Worm (Caenorhabditis elegans) whole organism, mixed stage, embryonic: ENCODE data around the gene F54C9.14.

ENCODE experiments used
- ceh-43 ChIP-seq: fragments of 200-800 bp; sonication (Bioruptor generic); optimal IDR thresholded peaks from 2 replicates; lab custom pipeline; 2018; ENCODE audit warnings: mild to moderate bottlenecking, missing genetic modification characterization, moderate library complexity, missing compliant biosample characterization
- elt-1 ChIP-seq: sonication (generic microtip); optimal IDR thresholded peaks from 2 replicates; lab custom pipeline; 2017; ENCODE audit warnings: missing genetic modification characterization, mild to moderate bottlenecking, missing compliant biosample characterization, antibody characterized with exemption, moderate library complexity, borderline replicate concordance; ENCODE audit not compliant: insufficient read depth
- flh-1 ChIP-seq: fragments of 200-800 bp; sonication (Bioruptor generic); optimal IDR thresholded peaks from 2 replicates; lab custom pipeline; 2018; ENCODE audit warnings: mild to moderate bottlenecking, missing genetic modification characterization, moderate library complexity, missing compliant biosample characterization
- lin-13 ChIP-seq: fragments of 150-350 bp; optimal IDR thresholded peaks from 2 replicates; lab custom pipeline; 2014; ENCODE audit warnings: missing biosample characterization, missing genetic modification characterization
- lsy-2 ChIP-seq: fragments of 150-350 bp; optimal IDR thresholded peaks from 2 replicates; lab custom pipeline; 2014; ENCODE audit warnings: missing biosample characterization, missing genetic modification characterization
- mab-5 ChIP-seq: fragments of 150-350 bp; optimal IDR thresholded peaks from 2 replicates; lab custom pipeline; 2014; ENCODE audit warnings: missing biosample characterization, missing genetic modification characterization
- nhr-237 ChIP-seq: fragments of 150-350 bp; optimal IDR thresholded peaks from 2 replicates; lab custom pipeline; 2014; ENCODE audit warnings: missing biosample characterization, missing genetic modification characterization
- nhr-76 ChIP-seq: sonication (generic microtip); optimal IDR thresholded peaks from 2 replicates; lab custom pipeline; 2017; ENCODE audit warnings: missing biosample characterization, missing genetic modification characterization
- pha-4 ChIP-seq: fragments of 150-350 bp; optimal IDR thresholded peaks from 2 replicates; lab custom pipeline; 2018; ENCODE audit warnings: missing biosample characterization, missing genetic modification reagents, missing genetic modification characterization
- unc-120 ChIP-seq: sonication (generic microtip); optimal IDR thresholded peaks from 2 replicates; lab custom pipeline; 2017; ENCODE audit warnings: missing genetic modification characterization, missing compliant biosample characterization; ENCODE audit not compliant: poor library complexity, severe bottlenecking
- unc-39 ChIP-seq: fragments of 150-350 bp; optimal IDR thresholded peaks from 2 replicates; lab custom pipeline; 2014; ENCODE audit warnings: missing biosample characterization, missing genetic modification characterization
- ztf-11 ChIP-seq: fragments of 150-350 bp; optimal IDR thresholded peaks from 2 replicates; lab custom pipeline; 2014; ENCODE audit warnings: missing biosample characterization, missing genetic modification characterization

ce11 chrII:8568234-8568969 lies 6.3 kb downstream of the F54C9.14 start:
- TF ChIP-seq unc-120 (tag; lab: Kevin White, UChicago) = no peak
- no peak for TF ChIP-seq mab-5 (tag; lab: Kevin White, UChicago)
- TF ChIP-seq ceh-43 = no peak
- no peak for TF ChIP-seq flh-1
- no peak for TF ChIP-seq lsy-2 (tag; lab: Kevin White, UChicago)
- no peak for TF ChIP-seq pha-4 (tag; lab: Kevin White, UChicago)
- no peak for TF ChIP-seq nhr-76 (tag; lab: Kevin White, UChicago)
- TF ChIP-seq ztf-11 (tag; lab: Kevin White, UChicago) = no peak
- TF ChIP-seq lin-13 (tag; lab: Kevin White, UChicago) = no peak
- no peak for TF ChIP-seq elt-1 (tag; lab: Kevin White, UChicago)
- no peak for TF ChIP-seq unc-39
- no peak for TF ChIP-seq nhr-237 (tag; lab: Kevin White, UChicago)
